Fruit fly (Drosophila melanogaster) whole organism, embryonic: ENCODE data around the gene CG8173.

Experiments used
- Bdp1 ChIP-seq: fragments of 200-800 bp; sonication (Bioruptor generic); optimal IDR thresholded peaks from 3 replicates; lab custom pipeline; 2016; ENCODE audit warnings: missing biosample characterization, missing genetic modification characterization
- CG12104 ChIP-seq: fragments of 200-800 bp; sonication (Bioruptor generic); optimal IDR thresholded peaks from 3 replicates; lab custom pipeline; 2016; ENCODE audit warnings: missing biosample characterization, missing genetic modification characterization
- CG4360 ChIP-seq: fragments of 200-800 bp; sonication (Bioruptor generic); IDR thresholded peaks from 2 replicates; pipeline ENCODE4 v1.3.6; 2022; ENCODE audit warnings: missing biosample characterization, missing genetic modification characterization
- CG9876 ChIP-seq: fragments of 200-800 bp; sonication (Bioruptor generic); optimal IDR thresholded peaks from 2 replicates; lab custom pipeline; 2016; ENCODE audit warnings: missing biosample characterization, missing genetic modification characterization
- aop ChIP-seq: fragments of 200-800 bp; sonication (Bioruptor generic); IDR thresholded peaks from 2 replicates; pipeline ENCODE4 v1.3.6; 2022; ENCODE audit warnings: missing biosample characterization, missing genetic modification characterization

DNA sequence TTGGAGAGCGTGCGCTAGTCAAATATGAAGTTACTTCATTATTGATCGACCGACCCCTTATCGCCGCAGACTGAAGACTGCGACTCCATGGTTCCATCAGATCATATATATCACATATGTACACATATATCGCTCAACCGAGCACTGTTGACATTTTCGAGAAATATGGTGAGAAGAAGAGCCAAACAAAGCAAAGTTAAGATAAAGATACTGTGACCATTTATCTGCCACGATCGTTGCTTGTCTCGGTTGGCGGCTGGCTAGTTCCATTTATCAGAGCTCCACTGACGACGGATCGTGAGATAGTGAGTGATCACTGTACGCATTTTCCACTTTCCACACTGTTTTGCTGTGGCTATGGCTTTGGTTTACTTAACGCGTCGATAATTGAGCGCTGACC is 34.1 kb upstream of the CG8173 start:
- TF ChIP-seq aop (GFP tag; lab: Robert Waterston, UW) (no peak), CG4360 (no peak), CG12104 (GFP tag; lab: Kevin White, UChicago) (no peak), Bdp1 (GFP tag; lab: Kevin White, UChicago) (no peak), CG9876 (GFP tag; lab: Kevin White, UChicago) (no peak)
